Worm (Caenorhabditis elegans): Measurements from ENCODE around the gene chts-1.

The chts-1 gene

ce11 chrX:7523799-7524198 lies 4.3 kb upstream of the chts-1 start:
- no peak for TF ChIP-seq ama-1 (optimal IDR thresholded peaks at IDR 0.05)
- no peak for TF ChIP-seq egl-27 (tag; optimal IDR thresholded peaks at IDR 0.05)
- no peak for TF ChIP-seq irx-1 (tag; optimal IDR thresholded peaks at IDR 0.05)
- no peak for TF ChIP-seq mef-2 (tag; optimal IDR thresholded peaks at IDR 0.05)
- TF ChIP-seq unc-62 (GFP tag; optimal IDR thresholded peaks at IDR 0.05): no peak
- peak; percentile 36 for TF ChIP-seq pag-3 (tag; optimal IDR thresholded peaks at IDR 0.05; ENCODE audit: borderline replicate concordance, insufficient read depth)
- TF ChIP-seq zag-1 (tag; optimal IDR thresholded peaks at IDR 0.05): no peak
- no peak for TF ChIP-seq tbx-2 (tag; optimal IDR thresholded peaks at IDR 0.05)
- no peak for TF ChIP-seq ceh-82 (tag; optimal IDR thresholded peaks at IDR 0.05)
- no peak for TF ChIP-seq dsc-1 (tag; optimal IDR thresholded peaks at IDR 0.05)
- TF ChIP-seq unc-130 (tag; optimal IDR thresholded peaks at IDR 0.05): no peak
- no peak for TF ChIP-seq nhr-84 (tag; optimal IDR thresholded peaks at IDR 0.05)
- no peak for TF ChIP-seq F16B12.6 (tag; optimal IDR thresholded peaks at IDR 0.05)
- TF ChIP-seq skn-1 (tag; optimal IDR thresholded peaks at IDR 0.05): no peak
- no peak for TF ChIP-seq hlh-4 (tag; optimal IDR thresholded peaks at IDR 0.05)
- TF ChIP-seq efl-3 (GFP tag; optimal IDR thresholded peaks at IDR 0.05): no peak
- TF ChIP-seq pqm-1 (tag; optimal IDR thresholded peaks at IDR 0.05): no peak
- no peak for TF ChIP-seq dpl-1 (GFP tag; optimal IDR thresholded peaks at IDR 0.05)
- no peak for TF ChIP-seq zip-4 (GFP tag; optimal IDR thresholded peaks at IDR 0.05)
- TF ChIP-seq nhr-19 (GFP tag; conservative IDR thresholded peaks at IDR 0.05): peak; percentile 36
- no peak for TF ChIP-seq blmp-1 (tag; optimal IDR thresholded peaks at IDR 0.05)
- no peak for TF ChIP-seq ces-1 (GFP tag; optimal IDR thresholded peaks at IDR 0.05)
- TF ChIP-seq grh-1 (GFP tag; IDR thresholded peaks at IDR 0.05): no peak
- TF ChIP-seq nhr-71 (tag; optimal IDR thresholded peaks at IDR 0.05): peak; percentile 82
- TF ChIP-seq unc-30 (tag; optimal IDR thresholded peaks at IDR 0.05): no peak
- no peak for TF ChIP-seq alr-1 (tag; optimal IDR thresholded peaks at IDR 0.05; ENCODE audit: borderline replicate concordance)
- TF ChIP-seq Y116A8C.19 (tag; optimal IDR thresholded peaks at IDR 0.05; ENCODE audit: borderline replicate concordance): no peak
- TF ChIP-seq rnt-1 (tag; optimal IDR thresholded peaks at IDR 0.05): peak; percentile 73
- TF ChIP-seq isw-1 (GFP tag; IDR thresholded peaks at IDR 0.05): no peak
- no peak for TF ChIP-seq aly-2 (tag; optimal IDR thresholded peaks at IDR 0.05)
- no peak for TF ChIP-seq nhr-12 (tag; optimal IDR thresholded peaks at IDR 0.05)
- TF ChIP-seq unc-98 (GFP tag; IDR thresholded peaks at IDR 0.05): no peak
- no peak for TF ChIP-seq nhr-76 (tag; optimal IDR thresholded peaks at IDR 0.05)
- TF ChIP-seq ceh-63 (GFP tag; optimal IDR thresholded peaks at IDR 0.05): no peak
- TF ChIP-seq fkh-10 (GFP tag; optimal IDR thresholded peaks at IDR 0.05): no peak
- peak; percentile 37 for TF ChIP-seq snu-23 (GFP tag; optimal IDR thresholded peaks at IDR 0.05)
- no peak for TF ChIP-seq elt-3 (tag; optimal IDR thresholded peaks at IDR 0.05)
- TF ChIP-seq ets-5 (GFP tag; IDR thresholded peaks at IDR 0.05): no peak
- TF ChIP-seq lsy-2 (tag; optimal IDR thresholded peaks at IDR 0.05): peak in 1 of 2 experiments; percentile 32
- no peak for TF ChIP-seq C34B4.2 (tag; optimal IDR thresholded peaks at IDR 0.05)
- no peak for TF ChIP-seq mab-9 (GFP tag; IDR thresholded peaks at IDR 0.05)
- peak; percentile 82 for TF ChIP-seq lin-14 (GFP tag; optimal IDR thresholded peaks at IDR 0.05)
- TF ChIP-seq xbp-1 (tag; optimal IDR thresholded peaks at IDR 0.05): no peak
- no peak for TF ChIP-seq efl-1 (optimal IDR thresholded peaks at IDR 0.05)
- TF ChIP-seq efl-1 (GFP tag; optimal IDR thresholded peaks at IDR 0.05 in 1 of 2): no peak
- TF ChIP-seq vab-15 (tag; optimal IDR thresholded peaks at IDR 0.05): no peak
- TF ChIP-seq unc-86 (tag; optimal IDR thresholded peaks at IDR 0.05): no peak
- no peak for TF ChIP-seq lin-39 (tag; optimal IDR thresholded peaks at IDR 0.05)
- TF ChIP-seq egl-13 (tag; optimal IDR thresholded peaks at IDR 0.05): no peak
- no peak for TF ChIP-seq ceh-88 (GFP tag; IDR thresholded peaks at IDR 0.05)
- no peak for TF ChIP-seq nhr-237 (tag; optimal IDR thresholded peaks at IDR 0.05)
- TF ChIP-seq snpc-4 (tag; optimal IDR thresholded peaks at IDR 0.05): no peak
- TF ChIP-seq nhr-20 (tag; optimal IDR thresholded peaks at IDR 0.05): peak; percentile 33
